Fruit fly (Drosophila melanogaster) whole organism, pupa: Measurements from ENCODE around the gene CG32170.

Source experiments
- EcR ChIP-seq: fragments of 200-800 bp; sonication (Bioruptor generic); optimal IDR thresholded peaks from 3 replicates; lab custom pipeline; 2019; ENCODE audit warnings: missing biosample characterization, missing genetic modification characterization, mild to moderate bottlenecking, moderate library complexity, missing genetic modification reagents
- Ets98B ChIP-seq: fragments of 200-800 bp; sonication (Bioruptor generic); IDR thresholded peaks from 2 replicates; pipeline ENCODE4 v1.3.6; 2022; ENCODE audit warnings: missing biosample characterization, missing genetic modification characterization

Gene CG32170

dm6 chr3L:16927375-16927774, 50.3 kb downstream of the CG32170 start, which contains the start of gene CG13023:
TSS of gene CG13023 (minus strand) at chr3L:16927434.
- TF ChIP-seq Ets98B (GFP tag; lab: Robert Waterston, UW) (no peak), EcR (GFP tag; lab: Kevin White, UChicago) (peak; percentile 79)
